Worm (Caenorhabditis elegans) whole organism, mixed stage, embryonic: ENCODE results near the gene idhb-1.

Experiments used
- ceh-83 ChIP-seq: fragments of 200-800 bp; sonication (Bioruptor generic); optimal IDR thresholded peaks from 2 replicates; lab custom pipeline; 2018; ENCODE audit warnings: mild to moderate bottlenecking, missing genetic modification characterization, missing compliant biosample characterization
- elt-1 ChIP-seq: sonication (generic microtip); optimal IDR thresholded peaks from 2 replicates; lab custom pipeline; 2017; ENCODE audit warnings: missing genetic modification characterization, mild to moderate bottlenecking, missing compliant biosample characterization, antibody characterized with exemption, moderate library complexity, borderline replicate concordance; ENCODE audit not compliant: insufficient read depth
- ham-2 ChIP-seq: fragments of 200-800 bp; sonication (Bioruptor generic); optimal IDR thresholded peaks from 2 replicates; lab custom pipeline; 2018; ENCODE audit warnings: mild to moderate bottlenecking, missing genetic modification characterization, missing compliant biosample characterization
- lin-13 ChIP-seq: fragments of 150-350 bp; optimal IDR thresholded peaks from 2 replicates; lab custom pipeline; 2014; ENCODE audit warnings: missing biosample characterization, missing genetic modification characterization
- lin-32 ChIP-seq: fragments of 200-800 bp; sonication (Bioruptor generic); optimal IDR thresholded peaks from 2 replicates; lab custom pipeline; 2018; ENCODE audit warnings: mild to moderate bottlenecking, missing genetic modification characterization, missing compliant biosample characterization
- lsy-2 ChIP-seq: fragments of 150-350 bp; optimal IDR thresholded peaks from 2 replicates; lab custom pipeline; 2014; ENCODE audit warnings: missing biosample characterization, missing genetic modification characterization
- nhr-12 ChIP-seq: fragments of 150-350 bp; optimal IDR thresholded peaks from 2 replicates; lab custom pipeline; 2014; ENCODE audit warnings: missing biosample characterization, missing genetic modification characterization
- nhr-237 ChIP-seq: fragments of 150-350 bp; optimal IDR thresholded peaks from 2 replicates; lab custom pipeline; 2014; ENCODE audit warnings: missing biosample characterization, missing genetic modification characterization
- nhr-28 ChIP-seq: fragments of 150-350 bp; optimal IDR thresholded peaks from 2 replicates; lab custom pipeline; 2014; ENCODE audit warnings: missing biosample characterization, missing genetic modification characterization
- nhr-76 ChIP-seq: sonication (generic microtip); optimal IDR thresholded peaks from 2 replicates; lab custom pipeline; 2017; ENCODE audit warnings: missing biosample characterization, missing genetic modification characterization
- pha-4 ChIP-seq: fragments of 150-350 bp; optimal IDR thresholded peaks from 2 replicates; lab custom pipeline; 2018; ENCODE audit warnings: missing biosample characterization, missing genetic modification reagents, missing genetic modification characterization
- unc-39 ChIP-seq: fragments of 150-350 bp; optimal IDR thresholded peaks from 2 replicates; lab custom pipeline; 2014; ENCODE audit warnings: missing biosample characterization, missing genetic modification characterization
- unc-62 ChIP-seq: fragments of 150-350 bp; optimal IDR thresholded peaks from 2 replicates; lab custom pipeline; 2014; ENCODE audit warnings: missing biosample characterization, missing genetic modification reagents, missing genetic modification characterization
- ztf-11 ChIP-seq: fragments of 150-350 bp; optimal IDR thresholded peaks from 2 replicates; lab custom pipeline; 2014; ENCODE audit warnings: missing biosample characterization, missing genetic modification characterization

- TF ChIP-seq unc-39 = no peak
- no peak for TF ChIP-seq unc-62 (GFP tag; lab: Kevin White, UChicago)
- no peak for TF ChIP-seq lin-32 (GFP tag; lab: Kevin White, UChicago)
- TF ChIP-seq elt-1 (tag; lab: Kevin White, UChicago) = no peak
- no peak for TF ChIP-seq pha-4 (tag; lab: Kevin White, UChicago)
- no peak for TF ChIP-seq nhr-12 (tag; lab: Kevin White, UChicago)
- TF ChIP-seq nhr-76 (tag; lab: Kevin White, UChicago) = no peak
- no peak for TF ChIP-seq lin-13
- TF ChIP-seq lsy-2 (tag; lab: Kevin White, UChicago) = no peak
- TF ChIP-seq nhr-28 (tag; lab: Kevin White, UChicago) = no peak
- TF ChIP-seq ztf-11 (tag; lab: Kevin White, UChicago) = no peak
- TF ChIP-seq nhr-237 = no peak
- no peak for TF ChIP-seq ham-2 (GFP tag; lab: Kevin White, UChicago)
- TF ChIP-seq ceh-83 (GFP tag; lab: Kevin White, UChicago) = no peak
Observed at ce11 chrX:14132677-14133076, 41.2 kb downstream of the idhb-1 start.
